Worm (Caenorhabditis elegans) whole organism, L3 larva: ENCODE data around the gene C16C10.1.

Experiments used
- R02D3.7 ChIP-seq: fragments of 150-350 bp; optimal IDR thresholded peaks from 2 replicates; lab custom pipeline; 2014; ENCODE audit warnings: missing biosample characterization, missing genetic modification characterization
- ZK546.5 ChIP-seq: sonication (generic microtip); optimal IDR thresholded peaks from 2 replicates; lab custom pipeline; 2017; ENCODE audit warnings: missing biosample characterization, missing genetic modification characterization
- aly-2 ChIP-seq: fragments of 150-350 bp; optimal IDR thresholded peaks from 2 replicates; lab custom pipeline; 2014; ENCODE audit warnings: missing biosample characterization, missing genetic modification characterization
- ama-1 ChIP-seq: fragments of 150-350 bp; optimal IDR thresholded peaks from 2 replicates; lab custom pipeline; 2018
- ceh-16 ChIP-seq: sonication (generic microtip); optimal IDR thresholded peaks from 2 replicates; lab custom pipeline; 2017; ENCODE audit warnings: missing biosample characterization, missing genetic modification characterization
- ceh-28 ChIP-seq: fragments of 150-350 bp; optimal IDR thresholded peaks from 2 replicates; lab custom pipeline; 2014; ENCODE audit warnings: missing biosample characterization, missing genetic modification reagents, missing genetic modification characterization
- ceh-82 ChIP-seq: fragments of 150-350 bp; optimal IDR thresholded peaks from 2 replicates; lab custom pipeline; 2014; ENCODE audit warnings: missing biosample characterization, missing genetic modification characterization
- ceh-9 ChIP-seq: sonication (generic microtip); optimal IDR thresholded peaks from 2 replicates; lab custom pipeline; 2018; ENCODE audit warnings: missing biosample characterization, missing genetic modification characterization
- daf-12 ChIP-seq: fragments of 150-350 bp; optimal IDR thresholded peaks from 2 replicates; lab custom pipeline; 2014; ENCODE audit warnings: missing biosample characterization, missing genetic modification reagents, missing genetic modification characterization
- egl-27 ChIP-seq: sonication (generic microtip); optimal IDR thresholded peaks from 4 replicates; lab custom pipeline; 2017; ENCODE audit warnings: missing biosample characterization, missing genetic modification reagents, missing genetic modification characterization
- egl-5 ChIP-seq: fragments of 150-350 bp; optimal IDR thresholded peaks from 2 replicates; lab custom pipeline; 2017; ENCODE audit warnings: missing biosample characterization, missing genetic modification reagents, missing genetic modification characterization, inconsistent platforms
- elt-1 ChIP-seq: fragments of 150-350 bp; optimal IDR thresholded peaks from 2 replicates; lab custom pipeline; 2014; ENCODE audit warnings: missing biosample characterization, missing genetic modification characterization
- elt-2 ChIP-seq: sonication (generic microtip); optimal IDR thresholded peaks from 2 replicates; lab custom pipeline; 2016; ENCODE audit warnings: missing genetic modification reagents, mild to moderate bottlenecking, missing genetic modification characterization, missing compliant biosample characterization
- elt-3 ChIP-seq, 3 experiments: fragments of 150-350 bp in 1 of 3; sonication (generic microtip) in 2 of 3; optimal IDR thresholded peaks; 2 replicates in 2 of 3; 4 replicates in 1 of 3; lab custom pipeline; 2014 to 2017; ENCODE audit warnings: missing biosample characterization in 3 of 3, missing genetic modification characterization in 3 of 3
- eor-1 ChIP-seq, 2 experiments: fragments of 150-350 bp; optimal IDR thresholded peaks; 2 replicates each; lab custom pipeline; 2014 to 2018; ENCODE audit warnings: missing biosample characterization in 2 of 2, missing genetic modification characterization in 2 of 2
- fkh-10 ChIP-seq: sonication (generic microtip); optimal IDR thresholded peaks from 2 replicates; lab custom pipeline; 2017; ENCODE audit warnings: missing biosample characterization, missing genetic modification reagents, missing genetic modification characterization
- fkh-2 ChIP-seq: fragments of 150-350 bp; optimal IDR thresholded peaks from 2 replicates; lab custom pipeline; 2014; ENCODE audit warnings: missing biosample characterization, missing genetic modification reagents, missing genetic modification characterization
- fos-1 ChIP-seq: fragments of 150-350 bp; optimal IDR thresholded peaks from 2 replicates; lab custom pipeline; 2014; ENCODE audit warnings: missing biosample characterization, missing genetic modification characterization
- hmg-11 ChIP-seq: sonication (generic microtip); optimal IDR thresholded peaks from 2 replicates; lab custom pipeline; 2016; ENCODE audit warnings: missing genetic modification characterization, missing compliant biosample characterization
- jun-1 ChIP-seq: fragments of 150-350 bp; optimal IDR thresholded peaks from 2 replicates; lab custom pipeline; 2014; ENCODE audit warnings: missing biosample characterization, missing genetic modification reagents, missing genetic modification characterization
- lin-15B ChIP-seq: fragments of 150-350 bp; optimal IDR thresholded peaks from 2 replicates; lab custom pipeline; 2014; ENCODE audit warnings: missing biosample characterization, missing genetic modification characterization
- lin-39 ChIP-seq: fragments of 150-350 bp; optimal IDR thresholded peaks from 2 replicates; lab custom pipeline; 2018; ENCODE audit warnings: missing biosample characterization, missing genetic modification reagents, missing genetic modification characterization
- lsy-12 ChIP-seq: sonication (generic microtip); optimal IDR thresholded peaks from 2 replicates; lab custom pipeline; 2016; ENCODE audit warnings: mild to moderate bottlenecking, missing genetic modification characterization, missing compliant biosample characterization
- mdl-1 ChIP-seq: fragments of 150-350 bp; optimal IDR thresholded peaks from 2 replicates; lab custom pipeline; 2014; ENCODE audit warnings: missing biosample characterization, missing genetic modification characterization
- mml-1 ChIP-seq: fragments of 150-350 bp; sonication (generic microtip); optimal IDR thresholded peaks from 3 replicates; lab custom pipeline; 2014; ENCODE audit warnings: missing biosample characterization, missing genetic modification characterization
- nfya-1 ChIP-seq: sonication (generic microtip); optimal IDR thresholded peaks from 2 replicates; lab custom pipeline; 2017; ENCODE audit warnings: missing genetic modification characterization, mild to moderate bottlenecking, missing compliant biosample characterization, antibody characterized with exemption, moderate library complexity; ENCODE audit not compliant: insufficient read depth
- nhr-11 ChIP-seq: fragments of 150-350 bp; optimal IDR thresholded peaks from 2 replicates; lab custom pipeline; 2014; ENCODE audit warnings: missing biosample characterization, missing genetic modification characterization
- nhr-12 ChIP-seq: fragments of 150-350 bp; optimal IDR thresholded peaks from 2 replicates; lab custom pipeline; 2014; ENCODE audit warnings: missing biosample characterization, missing genetic modification characterization
- nhr-23 ChIP-seq: fragments of 150-350 bp; optimal IDR thresholded peaks from 2 replicates; lab custom pipeline; 2014; ENCODE audit warnings: missing biosample characterization, missing genetic modification reagents, missing genetic modification characterization
- nhr-237 ChIP-seq: fragments of 150-350 bp; optimal IDR thresholded peaks from 2 replicates; lab custom pipeline; 2014; ENCODE audit warnings: missing biosample characterization, missing genetic modification characterization
- nhr-25 ChIP-seq: sonication (generic microtip); optimal IDR thresholded peaks from 2 replicates; lab custom pipeline; 2017; ENCODE audit warnings: missing biosample characterization, missing genetic modification characterization
- nhr-28 ChIP-seq: fragments of 150-350 bp; optimal IDR thresholded peaks from 2 replicates; lab custom pipeline; 2014; ENCODE audit warnings: missing biosample characterization, missing genetic modification characterization
- nhr-43 ChIP-seq: sonication (generic microtip); optimal IDR thresholded peaks from 2 replicates; lab custom pipeline; 2016; ENCODE audit warnings: mild to moderate bottlenecking, missing genetic modification characterization, missing compliant biosample characterization; ENCODE audit not compliant: poor library complexity, severe bottlenecking
- nhr-67 ChIP-seq: fragments of 150-350 bp; optimal IDR thresholded peaks from 2 replicates; lab custom pipeline; 2014; ENCODE audit warnings: missing biosample characterization, missing genetic modification characterization
- nhr-76 ChIP-seq: fragments of 150-350 bp; sonication (generic microtip); optimal IDR thresholded peaks from 5 replicates; lab custom pipeline; 2014; ENCODE audit warnings: missing biosample characterization, missing genetic modification characterization
- nhr-77 ChIP-seq: fragments of 150-350 bp; optimal IDR thresholded peaks from 2 replicates; lab custom pipeline; 2014; ENCODE audit warnings: missing biosample characterization, missing genetic modification characterization
- pha-4 ChIP-seq: fragments of 150-350 bp; optimal IDR thresholded peaks from 2 replicates; lab custom pipeline; 2014; ENCODE audit warnings: missing biosample characterization, missing genetic modification reagents, missing genetic modification characterization
- pqm-1 ChIP-seq: fragments of 150-350 bp; optimal IDR thresholded peaks from 2 replicates; lab custom pipeline; 2017; ENCODE audit warnings: missing biosample characterization, missing genetic modification characterization, inconsistent platforms
- sea-2 ChIP-seq: fragments of 150-350 bp; sonication (generic microtip); optimal IDR thresholded peaks from 4 replicates; lab custom pipeline; 2014; ENCODE audit warnings: missing biosample characterization, missing genetic modification reagents, missing genetic modification characterization
- skn-1 ChIP-seq: fragments of 150-350 bp; optimal IDR thresholded peaks from 2 replicates; lab custom pipeline; 2014; ENCODE audit warnings: missing biosample characterization, missing genetic modification characterization
- snpc-4 ChIP-seq: fragments of 150-350 bp; optimal IDR thresholded peaks from 2 replicates; lab custom pipeline; 2014; ENCODE audit warnings: missing biosample characterization, missing genetic modification characterization
- tbx-2 ChIP-seq: sonication (generic microtip); optimal IDR thresholded peaks from 2 replicates; lab custom pipeline; 2016; ENCODE audit warnings: mild to moderate bottlenecking, missing genetic modification characterization, missing compliant biosample characterization
- unc-39 ChIP-seq: sonication (generic microtip); optimal IDR thresholded peaks from 4 replicates; lab custom pipeline; 2017; ENCODE audit warnings: missing biosample characterization, missing genetic modification characterization
- unc-62 ChIP-seq: fragments of 150-350 bp; sonication (generic microtip); optimal IDR thresholded peaks from 4 replicates; lab custom pipeline; 2014; ENCODE audit warnings: missing biosample characterization, missing genetic modification reagents, missing genetic modification characterization
- zag-1 ChIP-seq: fragments of 150-350 bp; optimal IDR thresholded peaks from 2 replicates; lab custom pipeline; 2014; ENCODE audit warnings: missing biosample characterization, missing genetic modification characterization
- ztf-11 ChIP-seq: fragments of 150-350 bp; optimal IDR thresholded peaks from 2 replicates; lab custom pipeline; 2014; ENCODE audit warnings: missing biosample characterization, missing genetic modification characterization
- ztf-4 ChIP-seq: fragments of 150-350 bp; optimal IDR thresholded peaks from 2 replicates; lab custom pipeline; 2014; ENCODE audit warnings: missing biosample characterization, missing genetic modification characterization

C16C10.1 gene

ce11 chrIII:4224722-4225121, 43.5 kb upstream of the C16C10.1 start:
- TF ChIP-seq aly-2 (no peak), hmg-11 (tag; lab: Kevin White, UChicago) (peak; percentile 5)

- no peak for TF ChIP-seq elt-3 (tag; optimal IDR thresholded peaks at IDR 0.05; lab: Kevin White, UChicago)
- TF ChIP-seq R02D3.7 (tag; lab: Kevin White, UChicago): peak; percentile 35
- TF ChIP-seq nhr-76 (tag; lab: Kevin White, UChicago): no peak
- peak; percentile 88 for TF ChIP-seq nhr-11 (tag; lab: Kevin White, UChicago)
- TF ChIP-seq ceh-28 (tag; lab: Kevin White, UChicago): peak; percentile 27
- TF ChIP-seq ceh-9 (tag; lab: Kevin White, UChicago): no peak
- peak; percentile 95 for TF ChIP-seq lin-39
- TF ChIP-seq eor-1 (tag; optimal IDR thresholded peaks at IDR 0.05; lab: Kevin White, UChicago): no peak
- TF ChIP-seq nhr-67 (tag; lab: Kevin White, UChicago): no peak
- peak; percentile 41 for TF ChIP-seq fkh-2 (tag; lab: Kevin White, UChicago)
- TF ChIP-seq nhr-237 (tag; lab: Kevin White, UChicago): no peak
- no peak for TF ChIP-seq nhr-28 (tag; lab: Kevin White, UChicago)
- TF ChIP-seq aly-2: no peak
- no peak for TF ChIP-seq nhr-12 (tag; lab: Kevin White, UChicago)
- TF ChIP-seq fos-1: peak; percentile 45
- peak; percentile 76 for TF ChIP-seq egl-27 (tag; lab: Kevin White, UChicago)
- no peak for TF ChIP-seq ama-1 (lab: Kevin White, UChicago)
- TF ChIP-seq skn-1 (tag; lab: Kevin White, UChicago): peak; percentile 74
- no peak for TF ChIP-seq mml-1 (tag; lab: Kevin White, UChicago)
- TF ChIP-seq pha-4 (tag; lab: Kevin White, UChicago): peak; percentile 81
- TF ChIP-seq elt-2: peak; percentile 86
- no peak for TF ChIP-seq ceh-16 (tag; lab: Kevin White, UChicago)
- peak; percentile 93 for TF ChIP-seq jun-1
- no peak for TF ChIP-seq nhr-77 (tag; lab: Kevin White, UChicago)
- TF ChIP-seq unc-62 (GFP tag; lab: Kevin White, UChicago): peak; percentile 49
- peak; percentile 92 for TF ChIP-seq hmg-11 (tag; lab: Kevin White, UChicago)
- TF ChIP-seq ceh-82: peak; percentile 28
- TF ChIP-seq tbx-2 (tag; lab: Kevin White, UChicago): peak; percentile 71
- peak; percentile 81 for TF ChIP-seq mdl-1 (tag; lab: Kevin White, UChicago)
- TF ChIP-seq snpc-4: peak; percentile 11
- no peak for TF ChIP-seq ZK546.5
- TF ChIP-seq pqm-1 (tag; lab: Kevin White, UChicago): peak; percentile 62
- TF ChIP-seq ztf-4 (tag; lab: Kevin White, UChicago): no peak
- TF ChIP-seq lin-15B: peak; percentile 58
- TF ChIP-seq zag-1 (tag; lab: Kevin White, UChicago): peak; percentile 56
- peak; percentile 2 for TF ChIP-seq lsy-12
- peak; percentile 95 for TF ChIP-seq nfya-1 (tag; lab: Kevin White, UChicago)
- no peak for TF ChIP-seq ztf-11 (tag; lab: Kevin White, UChicago)
- peak; percentile 95 for TF ChIP-seq egl-5 (tag; lab: Kevin White, UChicago)
- TF ChIP-seq elt-1 (tag; lab: Kevin White, UChicago): peak; percentile 48
- TF ChIP-seq unc-39: peak; percentile 14
- TF ChIP-seq daf-12 (tag; lab: Kevin White, UChicago): no peak
- peak; percentile 20 for TF ChIP-seq nhr-25 (tag; lab: Kevin White, UChicago)
- peak; percentile 51 for TF ChIP-seq nhr-43
- no peak for TF ChIP-seq fkh-10 (GFP tag; lab: Kevin White, UChicago)
- peak; percentile 38 for TF ChIP-seq sea-2
- peak; percentile 26 for TF ChIP-seq nhr-23 (tag; lab: Kevin White, UChicago)
- TF ChIP-seq, all 47 proteins: peak for 29
These were observed 42.5 kb upstream of the C16C10.1 start for ce11 chrIII:4223668-4224127.
